Worm (Caenorhabditis elegans) whole organism, mixed stage, embryonic: Measurements from ENCODE around the gene F55C9.6.
"Not testable (repeated sequence)": the region's sequence is repeated elsewhere in the genome, so short reads cannot be mapped to it uniquely, and the experiment has no call there.

Experiments used
- M03D4.4 ChIP-seq: sonication (generic microtip); optimal IDR thresholded peaks from 2 replicates; lab custom pipeline; 2017; ENCODE audit warnings: mild to moderate bottlenecking, missing genetic modification characterization, missing compliant biosample characterization
- blmp-1 ChIP-seq: fragments of 150-350 bp; optimal IDR thresholded peaks from 2 replicates; lab custom pipeline; 2014; ENCODE audit warnings: missing biosample characterization, missing genetic modification characterization
- ceh-39 ChIP-seq: fragments of 150-350 bp; optimal IDR thresholded peaks from 2 replicates; lab custom pipeline; 2014; ENCODE audit warnings: missing biosample characterization, missing genetic modification characterization
- ceh-43 ChIP-seq: fragments of 200-800 bp; sonication (Bioruptor generic); optimal IDR thresholded peaks from 2 replicates; lab custom pipeline; 2018; ENCODE audit warnings: mild to moderate bottlenecking, missing genetic modification characterization, moderate library complexity, missing compliant biosample characterization
- ceh-83 ChIP-seq: fragments of 200-800 bp; sonication (Bioruptor generic); optimal IDR thresholded peaks from 2 replicates; lab custom pipeline; 2018; ENCODE audit warnings: mild to moderate bottlenecking, missing genetic modification characterization, missing compliant biosample characterization
- cnd-1 ChIP-seq: fragments of 200-800 bp; sonication (Bioruptor generic); optimal IDR thresholded peaks from 2 replicates; lab custom pipeline; 2018; ENCODE audit warnings: mild to moderate bottlenecking, missing genetic modification characterization, missing compliant biosample characterization
- drap-1 ChIP-seq: fragments of 200-800 bp; sonication (Bioruptor generic); optimal IDR thresholded peaks from 3 replicates; lab custom pipeline; 2018; ENCODE audit warnings: mild to moderate bottlenecking, missing genetic modification characterization, missing compliant biosample characterization
- elt-1 ChIP-seq: sonication (generic microtip); optimal IDR thresholded peaks from 2 replicates; lab custom pipeline; 2017; ENCODE audit warnings: missing genetic modification characterization, mild to moderate bottlenecking, missing compliant biosample characterization, antibody characterized with exemption, moderate library complexity, borderline replicate concordance; ENCODE audit not compliant: insufficient read depth
- elt-3 ChIP-seq: fragments of 150-350 bp; optimal IDR thresholded peaks from 2 replicates; lab custom pipeline; 2014; ENCODE audit warnings: missing biosample characterization, missing genetic modification characterization
- flh-1 ChIP-seq: fragments of 200-800 bp; sonication (Bioruptor generic); optimal IDR thresholded peaks from 2 replicates; lab custom pipeline; 2018; ENCODE audit warnings: mild to moderate bottlenecking, missing genetic modification characterization, moderate library complexity, missing compliant biosample characterization
- ham-2 ChIP-seq: fragments of 200-800 bp; sonication (Bioruptor generic); optimal IDR thresholded peaks from 2 replicates; lab custom pipeline; 2018; ENCODE audit warnings: mild to moderate bottlenecking, missing genetic modification characterization, missing compliant biosample characterization
- hlh-1 ChIP-seq: fragments of 150-350 bp; optimal IDR thresholded peaks from 2 replicates; lab custom pipeline; 2014; ENCODE audit warnings: missing biosample characterization, missing genetic modification reagents, missing genetic modification characterization
- lin-13 ChIP-seq: fragments of 150-350 bp; optimal IDR thresholded peaks from 2 replicates; lab custom pipeline; 2014; ENCODE audit warnings: missing biosample characterization, missing genetic modification characterization
- lin-32 ChIP-seq: fragments of 200-800 bp; sonication (Bioruptor generic); optimal IDR thresholded peaks from 2 replicates; lab custom pipeline; 2018; ENCODE audit warnings: mild to moderate bottlenecking, missing genetic modification characterization, missing compliant biosample characterization
- lsy-2 ChIP-seq: fragments of 150-350 bp; optimal IDR thresholded peaks from 2 replicates; lab custom pipeline; 2014; ENCODE audit warnings: missing biosample characterization, missing genetic modification characterization
- mls-2 ChIP-seq: sonication (generic microtip); optimal IDR thresholded peaks from 2 replicates; lab custom pipeline; 2016; ENCODE audit warnings: mild to moderate bottlenecking, missing genetic modification characterization, moderate library complexity, missing compliant biosample characterization
- nhr-12 ChIP-seq: fragments of 150-350 bp; optimal IDR thresholded peaks from 2 replicates; lab custom pipeline; 2014; ENCODE audit warnings: missing biosample characterization, missing genetic modification characterization
- nhr-2 ChIP-seq: fragments of 150-350 bp; optimal IDR thresholded peaks from 2 replicates; lab custom pipeline; 2014; ENCODE audit warnings: missing biosample characterization, missing genetic modification characterization
- nhr-237 ChIP-seq: fragments of 150-350 bp; optimal IDR thresholded peaks from 2 replicates; lab custom pipeline; 2014; ENCODE audit warnings: missing biosample characterization, missing genetic modification characterization
- nhr-28 ChIP-seq: fragments of 150-350 bp; optimal IDR thresholded peaks from 2 replicates; lab custom pipeline; 2014; ENCODE audit warnings: missing biosample characterization, missing genetic modification characterization
- nhr-76 ChIP-seq: sonication (generic microtip); optimal IDR thresholded peaks from 2 replicates; lab custom pipeline; 2017; ENCODE audit warnings: missing biosample characterization, missing genetic modification characterization
- pha-4 ChIP-seq: fragments of 150-350 bp; optimal IDR thresholded peaks from 2 replicates; lab custom pipeline; 2018; ENCODE audit warnings: missing biosample characterization, missing genetic modification reagents, missing genetic modification characterization
- sem-2 ChIP-seq: fragments of 200-800 bp; sonication (Bioruptor generic); optimal IDR thresholded peaks from 2 replicates; lab custom pipeline; 2018; ENCODE audit warnings: mild to moderate bottlenecking, missing genetic modification characterization, missing compliant biosample characterization
- snpc-4 ChIP-seq: fragments of 150-350 bp; optimal IDR thresholded peaks from 2 replicates; lab custom pipeline; 2014; ENCODE audit warnings: missing biosample characterization, missing genetic modification characterization
- sptf-1 ChIP-seq: sonication (generic microtip); optimal IDR thresholded peaks from 2 replicates; lab custom pipeline; 2017; ENCODE audit warnings: mild to moderate bottlenecking, missing genetic modification characterization, moderate library complexity, missing compliant biosample characterization
- tbx-8 ChIP-seq: fragments of 200-800 bp; sonication (Bioruptor generic); optimal IDR thresholded peaks from 2 replicates; lab custom pipeline; 2018; ENCODE audit warnings: mild to moderate bottlenecking, missing genetic modification characterization, moderate library complexity, missing compliant biosample characterization
- unc-39 ChIP-seq: fragments of 150-350 bp; optimal IDR thresholded peaks from 2 replicates; lab custom pipeline; 2014; ENCODE audit warnings: missing biosample characterization, missing genetic modification characterization
- unc-62 ChIP-seq: fragments of 150-350 bp; optimal IDR thresholded peaks from 2 replicates; lab custom pipeline; 2014; ENCODE audit warnings: missing biosample characterization, missing genetic modification reagents, missing genetic modification characterization
- zip-8 ChIP-seq: fragments of 150-350 bp; optimal IDR thresholded peaks from 2 replicates; lab custom pipeline; 2014; ENCODE audit warnings: missing biosample characterization, missing genetic modification characterization
- ztf-11 ChIP-seq: fragments of 150-350 bp; optimal IDR thresholded peaks from 2 replicates; lab custom pipeline; 2014; ENCODE audit warnings: missing biosample characterization, missing genetic modification characterization

The F55C9.6 gene

DNA sequence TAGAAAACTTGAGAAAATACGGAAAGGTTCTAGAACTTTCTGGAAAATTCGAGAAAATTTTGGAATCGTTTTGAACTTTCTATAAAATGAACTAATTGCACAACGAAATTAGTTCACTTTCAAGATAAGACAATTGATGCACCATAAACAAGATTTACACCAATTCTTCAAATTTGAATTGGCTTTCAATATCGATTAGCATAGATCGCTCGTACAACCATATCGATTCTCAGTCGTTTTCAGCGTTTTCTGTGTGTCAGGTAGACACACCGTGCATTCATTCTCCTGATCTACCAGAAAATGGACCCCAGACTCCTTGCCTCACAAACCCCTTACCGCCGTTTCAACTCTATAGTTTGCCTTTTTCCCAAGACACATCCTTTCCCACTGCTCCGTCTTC is 14.3 kb downstream of the F55C9.6 start, which contains the start of gene fbxb-117:
fbxb-117 (plus strand) TSS at position 301 of the 400 bp plus-strand sequence.
- no peak for TF ChIP-seq elt-1 (tag; lab: Kevin White, UChicago)

DNA sequence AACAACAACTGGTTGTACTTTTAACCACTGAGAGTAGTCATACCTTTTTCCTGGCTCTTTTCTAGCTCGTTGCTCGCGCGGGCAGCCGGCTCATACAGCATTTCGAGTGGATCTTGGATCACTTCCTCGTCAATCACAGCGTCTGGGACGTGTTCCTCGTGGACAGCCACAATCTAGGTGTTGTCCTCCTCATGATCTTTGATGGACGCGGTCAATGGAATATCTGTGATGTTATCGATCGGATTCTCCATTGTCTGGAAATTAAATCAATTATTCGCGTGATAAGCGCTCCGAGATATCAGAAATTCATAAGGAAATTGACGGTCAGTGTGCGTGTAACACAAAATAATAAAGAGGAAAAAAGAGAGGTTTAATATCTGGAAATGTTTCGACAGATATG is 16.7 kb downstream of the F55C9.6 start, which contains the start of gene F21D9.8:
F21D9.8 (minus strand) TSS at position 101 of the 400 bp plus-strand sequence.
- TF ChIP-seq pha-4 (no peak), lsy-2 (tag; lab: Kevin White, UChicago) (no peak), blmp-1 (tag; lab: Kevin White, UChicago) (no peak), lin-32 (GFP tag; lab: Kevin White, UChicago) (no peak), nhr-12 (tag; lab: Kevin White, UChicago) (no peak), elt-1 (tag; lab: Kevin White, UChicago) (no peak), unc-62 (no peak), unc-39 (tag; lab: Kevin White, UChicago) (no peak), M03D4.4 (tag; lab: Kevin White, UChicago) (no peak), zip-8 (tag; lab: Kevin White, UChicago) (no peak), drap-1 (GFP tag; lab: Kevin White, UChicago) (no peak), lin-13 (no peak), nhr-76 (tag; lab: Kevin White, UChicago) (no peak), ceh-83 (GFP tag; lab: Kevin White, UChicago) (no peak), sptf-1 (tag; lab: Kevin White, UChicago) (no peak), nhr-2 (no peak), tbx-8 (GFP tag; lab: Kevin White, UChicago) (no peak), flh-1 (GFP tag; lab: Kevin White, UChicago) (no peak), elt-3 (tag; lab: Kevin White, UChicago) (no peak)
- TF ChIP-seq, all 35 proteins: peak for 0

DNA sequence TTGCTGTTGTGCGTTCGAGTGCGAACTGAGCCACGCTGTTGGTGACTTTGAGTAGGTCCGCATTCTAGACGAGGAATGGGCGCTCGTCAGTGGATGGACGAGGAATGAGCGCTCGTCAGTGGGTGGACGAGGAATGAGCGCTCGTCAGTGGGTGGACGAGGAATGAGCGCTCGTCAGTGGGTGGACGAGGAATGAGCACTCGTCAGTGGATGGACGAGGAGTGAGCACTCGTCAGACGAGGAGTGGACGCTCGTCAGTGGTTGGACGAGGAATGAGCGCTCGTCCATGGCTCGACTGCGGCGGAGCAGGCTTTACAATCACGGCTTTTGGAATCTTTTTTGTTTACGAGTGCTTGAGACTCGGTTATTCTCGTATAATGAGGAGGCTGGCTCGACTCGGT is 18.1 kb downstream of the F55C9.6 start:
- no peak for TF ChIP-seq snpc-4 (tag; lab: Kevin White, UChicago)
- TF ChIP-seq nhr-76 (tag; lab: Kevin White, UChicago) = no peak
- TF ChIP-seq unc-62 = no peak
- no peak for TF ChIP-seq flh-1 (GFP tag; lab: Kevin White, UChicago)
- TF ChIP-seq hlh-1 (tag; lab: Kevin White, UChicago) = no peak
- TF ChIP-seq mls-2 (tag; lab: Kevin White, UChicago) = no peak
- no peak for TF ChIP-seq nhr-12 (tag; lab: Kevin White, UChicago)
- TF ChIP-seq tbx-8 (GFP tag; lab: Kevin White, UChicago) = no peak
- TF ChIP-seq unc-39 (tag; lab: Kevin White, UChicago) = no peak
- TF ChIP-seq ham-2 = no peak
- TF ChIP-seq M03D4.4 (tag; lab: Kevin White, UChicago) = no peak
- TF ChIP-seq elt-1 (tag; lab: Kevin White, UChicago) = no peak
- no peak for TF ChIP-seq nhr-28 (tag; lab: Kevin White, UChicago)
- no peak for TF ChIP-seq lin-32 (GFP tag; lab: Kevin White, UChicago)
- TF ChIP-seq ztf-11 = no peak
- TF ChIP-seq lin-13 = no peak

DNA sequence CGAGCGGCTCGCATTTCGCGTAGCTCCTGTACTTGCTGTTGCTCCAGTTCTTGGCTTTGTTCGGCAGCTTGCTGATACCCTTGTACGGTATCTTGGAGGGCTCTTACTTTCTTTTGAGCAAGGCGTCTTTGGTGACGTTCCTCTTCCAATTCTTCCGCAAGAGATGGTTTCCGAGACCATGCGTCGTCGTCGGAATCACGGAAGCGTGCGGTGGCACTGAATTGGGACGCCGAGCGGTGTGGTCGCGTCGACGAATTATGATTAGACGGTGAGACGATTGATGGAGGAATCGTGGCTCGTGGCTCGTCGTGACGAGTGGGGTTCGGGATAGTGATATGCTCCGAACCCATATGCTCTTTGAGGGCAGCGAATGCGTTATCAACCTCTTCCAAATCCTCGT is 20.3 kb downstream of the F55C9.6 start:
- no peak for TF ChIP-seq ceh-39 (tag; lab: Kevin White, UChicago)
- no peak for TF ChIP-seq blmp-1 (tag; lab: Kevin White, UChicago)
- no peak for TF ChIP-seq lsy-2 (tag; lab: Kevin White, UChicago)
- TF ChIP-seq cnd-1 = no peak
- TF ChIP-seq nhr-28 (tag; lab: Kevin White, UChicago) = no peak

DNA sequence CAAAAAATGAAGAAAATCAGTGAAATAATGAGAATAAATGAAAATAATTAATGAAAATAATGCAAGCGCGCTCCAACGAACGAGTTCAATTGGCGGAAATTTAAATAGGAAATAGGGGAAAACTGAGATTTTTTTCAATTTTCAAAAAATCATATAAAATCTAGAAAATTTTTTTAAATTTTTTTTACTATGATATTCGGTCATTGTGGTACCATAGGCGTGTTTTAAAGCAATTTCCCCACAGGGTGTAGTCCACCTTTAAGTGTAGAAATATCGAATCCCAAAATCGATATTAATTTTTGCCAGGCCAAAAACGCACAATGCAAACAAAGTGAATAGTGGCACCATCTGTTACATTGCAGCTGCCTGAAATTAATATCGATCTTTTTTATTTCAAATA is 32.5 kb downstream of the F55C9.6 start, which contains the start of gene F21D9.1:
F21D9.1 (plus strand) TSS at position 301 of the 400 bp plus-strand sequence.
- TF ChIP-seq ceh-43 (GFP tag; lab: Kevin White, UChicago); sem-2; nhr-237 (tag; lab: Kevin White, UChicago): not testable (repeated sequence)
- TF ChIP-seq, all 35 proteins: peak for 0; not testable (repeated sequence) for 35

DNA sequence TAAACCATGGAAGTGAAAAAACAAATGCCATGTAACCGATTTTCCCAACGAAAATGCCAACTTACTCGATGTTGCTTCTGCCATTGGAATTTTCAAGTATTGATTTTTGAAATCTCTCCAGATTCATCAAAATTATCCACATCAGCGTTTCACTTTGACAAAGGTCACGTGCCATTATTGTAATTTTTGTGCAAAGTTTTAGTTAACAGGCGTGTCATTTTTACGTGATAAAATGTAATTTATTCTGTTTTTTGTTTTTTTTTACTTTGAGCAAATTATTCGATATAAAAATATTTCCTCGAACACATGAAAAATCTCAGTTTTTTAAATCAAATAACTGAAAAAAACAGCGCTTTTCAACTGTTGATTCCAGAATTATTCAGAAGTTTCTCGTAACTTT is 34.3 kb downstream of the F55C9.6 start, which contains the start of gene F21D9.2:
F21D9.2 (minus strand) TSS at position 101 of the 400 bp plus-strand sequence.
- TF ChIP-seq ceh-39 (tag; lab: Kevin White, UChicago) (no peak), flh-1 (GFP tag; lab: Kevin White, UChicago) (no peak), M03D4.4 (tag; lab: Kevin White, UChicago) (no peak), ztf-11 (no peak)
